Worm (Caenorhabditis elegans): ENCODE data around the gene C40A11.7.

C40A11.7 gene

DNA sequence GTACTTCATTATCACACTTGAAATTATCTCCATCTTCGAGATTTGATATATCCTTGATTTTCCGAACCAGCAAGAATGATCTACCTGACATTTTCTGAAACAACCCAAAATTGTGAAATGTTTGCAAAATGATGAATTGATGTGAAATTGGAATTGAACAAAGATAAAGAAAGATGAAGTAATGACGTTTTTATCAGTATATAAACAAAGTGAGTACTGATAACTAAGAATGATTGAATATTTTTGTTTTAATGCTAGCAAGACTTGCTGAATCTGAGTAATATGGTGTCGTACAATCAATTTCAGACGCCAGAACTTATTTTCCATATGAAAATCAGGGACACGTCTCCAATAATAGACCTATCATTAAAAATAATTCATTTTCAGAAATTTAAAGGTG lies 28.3 kb downstream of the C40A11.7 start, which contains the start of gene math-37:
Gene math-37, minus strand, starts transcription at position 101 of the 400 bp plus-strand sequence.
- no peak for TF ChIP-seq efl-1 (optimal IDR thresholded peaks at IDR 0.05)
- TF ChIP-seq efl-1 (GFP tag; optimal IDR thresholded peaks at IDR 0.05 in 1 of 2), result peak in 1 of 2 experiments; percentile 42
- TF ChIP-seq nhr-47 (tag; optimal IDR thresholded peaks at IDR 0.05), result no peak
- TF ChIP-seq elt-2 (tag; optimal IDR thresholded peaks at IDR 0.05), result peak; percentile 32

DNA sequence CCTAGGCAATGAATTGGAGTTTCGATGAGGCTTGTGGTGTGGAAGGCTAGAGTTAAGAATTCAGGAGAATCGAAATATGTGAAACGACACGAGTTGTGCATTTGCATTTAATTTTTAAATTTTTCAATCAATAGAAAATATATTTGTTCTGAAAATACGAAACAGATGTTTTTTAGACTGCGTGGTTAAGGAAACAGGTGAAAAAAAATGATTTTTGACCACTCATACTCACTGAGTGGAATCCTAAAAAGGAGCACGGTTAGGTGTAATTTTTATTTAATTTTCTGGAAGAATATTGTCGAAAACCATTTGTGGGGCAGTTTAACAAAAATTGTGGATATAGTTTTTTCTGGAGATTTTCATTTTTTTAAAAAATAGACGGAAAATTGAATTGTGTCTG lies 33.6 kb downstream of the C40A11.7 start, which contains the start of gene srh-195:
Gene srh-195, minus strand, starts transcription at position 101 of the 400 bp plus-strand sequence.
- TF ChIP-seq lin-14 (GFP tag; optimal IDR thresholded peaks at IDR 0.05) (no peak), nhr-77 (tag; optimal IDR thresholded peaks at IDR 0.05) (no peak), pqm-1 (tag; optimal IDR thresholded peaks at IDR 0.05) (no peak), unc-30 (tag; optimal IDR thresholded peaks at IDR 0.05) (no peak), elt-3 (tag; optimal IDR thresholded peaks at IDR 0.05) (no peak), alr-1 (tag; optimal IDR thresholded peaks at IDR 0.05; ENCODE audit: borderline replicate concordance) (no peak), pag-3 (tag; optimal IDR thresholded peaks at IDR 0.05; ENCODE audit: borderline replicate concordance, insufficient read depth) (no peak), nhr-237 (tag; optimal IDR thresholded peaks at IDR 0.05) (no peak), aha-1 (tag; optimal IDR thresholded peaks at IDR 0.05) (no peak), nhr-20 (tag; optimal IDR thresholded peaks at IDR 0.05) (no peak), ceh-88 (GFP tag; IDR thresholded peaks at IDR 0.05) (no peak), F16B12.6 (tag; optimal IDR thresholded peaks at IDR 0.05) (no peak)

DNA sequence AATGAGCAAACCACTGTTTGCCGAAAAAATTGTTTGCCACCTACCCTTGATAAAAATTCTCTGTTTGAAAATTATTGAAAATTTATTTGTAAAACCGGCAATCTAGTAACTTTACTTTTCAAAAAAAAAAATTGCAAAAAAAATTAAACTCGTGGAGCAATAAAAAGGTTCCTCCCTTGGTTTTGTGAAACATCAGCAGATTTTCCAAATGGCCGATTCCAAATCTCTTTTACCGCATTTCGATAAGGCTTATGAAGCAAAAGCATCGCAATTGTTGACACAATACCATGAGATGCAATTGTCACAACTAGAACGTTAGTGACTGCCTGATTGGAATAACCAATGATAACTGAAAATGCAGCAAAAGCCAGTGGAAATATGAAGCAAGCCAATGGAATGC lies 35.9 kb downstream of the C40A11.7 start:
- TF ChIP-seq ces-1 (GFP tag; optimal IDR thresholded peaks at IDR 0.05) (no peak), lin-15B (tag; optimal IDR thresholded peaks at IDR 0.05) (no peak), egl-13 (tag; optimal IDR thresholded peaks at IDR 0.05) (no peak), lin-13 (GFP tag; optimal IDR thresholded peaks at IDR 0.05) (no peak), snpc-4 (tag; optimal IDR thresholded peaks at IDR 0.05) (no peak), nhr-85 (tag) (no peak), unc-130 (tag; optimal IDR thresholded peaks at IDR 0.05) (no peak), fkh-4 (tag; optimal IDR thresholded peaks at IDR 0.05; ENCODE audit: borderline replicate concordance) (no peak), unc-98 (GFP tag; IDR thresholded peaks at IDR 0.05) (no peak), pag-3 (tag; optimal IDR thresholded peaks at IDR 0.05; ENCODE audit: borderline replicate concordance, insufficient read depth) (no peak), lin-39 (tag; optimal IDR thresholded peaks at IDR 0.05) (no peak), C16A3.4 (tag; optimal IDR thresholded peaks at IDR 0.05) (no peak), hpl-2 (GFP tag; optimal IDR thresholded peaks at IDR 0.05) (no peak), fkh-8 (tag; optimal IDR thresholded peaks at IDR 0.05) (no peak), mab-9 (GFP tag; IDR thresholded peaks at IDR 0.05) (no peak)

DNA sequence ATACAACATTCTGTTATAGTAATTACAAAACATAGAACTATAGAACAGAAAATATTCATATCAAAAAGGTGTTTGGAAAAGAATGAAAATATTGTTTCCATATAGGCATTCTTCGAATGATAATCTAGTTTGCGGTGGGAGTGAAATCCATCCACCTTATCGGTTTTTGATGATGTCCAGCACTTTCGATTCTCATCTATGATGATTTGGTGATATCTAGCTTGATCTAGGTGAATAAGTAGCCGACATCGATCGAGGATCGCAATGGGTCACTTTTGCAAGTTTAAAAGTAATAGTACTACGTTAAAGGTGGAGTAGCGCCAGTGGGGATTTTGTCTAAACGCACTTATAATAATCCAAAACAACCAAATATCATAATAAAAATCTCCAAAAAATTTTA lies 37.4 kb downstream of the C40A11.7 start, which contains the start of gene R52.6:
Gene R52.6, minus strand, starts transcription at position 101 of the 400 bp plus-strand sequence.
- no peak for TF ChIP-seq unc-30 (tag; optimal IDR thresholded peaks at IDR 0.05)
- peak; percentile 1 for TF ChIP-seq blmp-1 (tag; optimal IDR thresholded peaks at IDR 0.05)

DNA sequence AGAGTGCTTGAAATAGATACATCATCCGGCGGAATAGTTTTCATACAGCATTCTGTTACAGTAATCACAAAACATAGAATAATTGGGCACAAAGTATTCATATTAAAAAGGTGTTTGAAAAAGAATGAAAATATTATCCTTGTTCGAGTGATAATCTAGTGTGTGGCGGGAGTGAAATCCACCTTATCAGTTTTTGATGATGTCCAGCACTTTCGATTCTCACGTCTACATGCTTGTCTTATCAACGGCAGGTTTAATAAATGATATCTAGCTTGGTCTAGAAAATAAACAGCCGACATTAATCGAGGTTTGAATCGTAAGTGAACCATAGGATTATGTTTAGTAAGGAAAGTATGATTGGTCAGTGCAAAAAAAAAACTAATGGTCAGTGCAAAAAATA lies 40.4 kb downstream of the C40A11.7 start, which contains the start of gene R52.5:
Gene R52.5, minus strand, starts transcription at position 101 of the 400 bp plus-strand sequence.
- TF ChIP-seq ceh-63 (GFP tag; optimal IDR thresholded peaks at IDR 0.05) (no peak), blmp-1 (tag; optimal IDR thresholded peaks at IDR 0.05) (peak; percentile 54)

DNA sequence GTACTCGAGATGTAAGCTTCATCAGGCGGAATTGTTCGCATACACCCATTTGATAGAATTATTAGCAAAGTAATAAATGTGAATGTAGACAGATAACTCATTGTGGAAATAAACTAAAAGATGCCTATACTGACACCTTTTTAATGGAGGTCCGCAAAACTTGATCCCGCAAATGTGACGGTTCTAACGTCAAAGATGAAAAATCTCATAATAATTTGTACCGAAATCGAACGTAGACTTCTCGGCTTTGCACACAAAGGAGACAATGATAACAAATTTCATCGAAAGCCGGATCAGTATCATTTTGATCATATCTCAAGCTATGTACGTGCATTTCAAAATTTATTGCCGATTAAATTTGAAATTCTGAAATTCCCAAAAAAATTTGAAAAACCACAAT lies 42.1 kb downstream of the C40A11.7 start, which contains the start of gene R52.4:
Gene R52.4, minus strand, starts transcription at position 101 of the 400 bp plus-strand sequence.
- no peak for TF ChIP-seq C34B4.2 (tag; optimal IDR thresholded peaks at IDR 0.05)
- no peak for TF ChIP-seq sox-4 (tag; optimal IDR thresholded peaks at IDR 0.05)
- TF ChIP-seq jun-1 (tag; optimal IDR thresholded peaks at IDR 0.05), result no peak
- TF ChIP-seq snu-23 (GFP tag; optimal IDR thresholded peaks at IDR 0.05), result no peak
- TF ChIP-seq sup-37 (GFP tag; optimal IDR thresholded peaks at IDR 0.05), result no peak
- TF ChIP-seq nhr-237 (tag; optimal IDR thresholded peaks at IDR 0.05), result no peak
- TF ChIP-seq fkh-8 (tag; optimal IDR thresholded peaks at IDR 0.05), result no peak
- TF ChIP-seq C04F5.9 (tag; optimal IDR thresholded peaks at IDR 0.05), result no peak
- no peak for TF ChIP-seq lir-3 (tag; optimal IDR thresholded peaks at IDR 0.05; ENCODE audit: poor library complexity)
